Worm (Caenorhabditis elegans): ENCODE data around the gene sre-51.

sre-51 gene

ce11 chrII:12362262-12362661 is 50.6 kb downstream of the sre-51 start:
- TF ChIP-seq C04F5.9 (tag; optimal IDR thresholded peaks at IDR 0.05) (no peak), C34B4.2 (tag; optimal IDR thresholded peaks at IDR 0.05) (no peak), vab-15 (tag; optimal IDR thresholded peaks at IDR 0.05) (no peak), lin-39 (tag; optimal IDR thresholded peaks at IDR 0.05) (no peak), ama-1 (optimal IDR thresholded peaks at IDR 0.05) (no peak), elt-2 (tag; optimal IDR thresholded peaks at IDR 0.05) (no peak), mab-9 (GFP tag; IDR thresholded peaks at IDR 0.05) (no peak)

Measured in whole organism, L1 larva.